Worm (Caenorhabditis elegans): Measurements from ENCODE around the gene pqn-15.

- TF ChIP-seq med-1 (GFP tag; optimal IDR thresholded peaks at IDR 0.05; ENCODE audit: insufficient read depth) (no peak), ref-1 (GFP tag; conservative IDR thresholded peaks at IDR 0.05) (no peak), flt-1 (GFP tag; IDR thresholded peaks at IDR 0.05) (no peak)
Observed at ce11 chrX:4255366-4255765, 51.4 kb downstream of the pqn-15 start.

Data from whole organism, midembryonic.